Worm (Caenorhabditis elegans): ENCODE data around the gene slc-36.5.

- TF ChIP-seq unc-62 (GFP tag; optimal IDR thresholded peaks at IDR 0.05 in 1 of 2) (peak in 1 of 2 experiments; percentile 99), unc-62 (tag; optimal IDR thresholded peaks at IDR 0.05) (no peak), php-3 (GFP tag; IDR thresholded peaks at IDR 0.05) (no peak), mdl-1 (tag; optimal IDR thresholded peaks at IDR 0.05) (peak; percentile 73 to 97), lin-1 (GFP tag; IDR thresholded peaks at IDR 0.05) (peak; percentile 64), lin-39 (tag; optimal IDR thresholded peaks at IDR 0.05) (no peak), nhr-10 (tag; optimal IDR thresholded peaks at IDR 0.05) (peak; percentile 47), ama-1 (optimal IDR thresholded peaks at IDR 0.05) (no peak), ceh-82 (tag; optimal IDR thresholded peaks at IDR 0.05) (no peak), dve-1 (tag; optimal IDR thresholded peaks at IDR 0.05; ENCODE audit: insufficient read depth) (peak; percentile 17), nhr-237 (tag; optimal IDR thresholded peaks at IDR 0.05) (no peak), zag-1 (tag; optimal IDR thresholded peaks at IDR 0.05) (no peak), daf-12 (tag; optimal IDR thresholded peaks at IDR 0.05) (no peak), skn-1 (tag; optimal IDR thresholded peaks at IDR 0.05) (no peak), R02D3.7 (tag; optimal IDR thresholded peaks at IDR 0.05) (no peak)
These were observed 27.5 kb downstream of the slc-36.5 start for ce11 chrII:6849308-6849707.
